Worm (Caenorhabditis elegans): ENCODE measurements around the gene ZK742.4.

DNA sequence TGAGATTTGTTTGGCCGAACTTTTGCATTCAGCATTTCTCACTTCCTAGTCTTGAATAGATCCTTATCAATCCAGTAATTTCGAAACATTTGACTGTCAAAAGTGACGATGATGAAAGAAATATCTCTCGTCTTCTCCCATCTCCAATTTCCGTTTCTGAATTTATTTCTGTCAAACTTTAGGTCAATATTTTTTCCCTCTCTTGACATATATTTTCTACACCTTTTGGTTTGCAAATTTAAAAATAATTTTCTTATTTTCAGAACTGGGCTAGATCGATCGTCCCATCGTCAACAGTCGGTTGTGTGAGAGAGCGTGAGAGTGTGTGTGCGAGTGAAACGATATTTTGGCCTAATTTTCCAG is 6.8 kb downstream of the ZK742.4 start, which contains the start of gene xpo-1:
- TF ChIP-seq ceh-36 (tag; optimal IDR thresholded peaks at IDR 0.05) (no peak), tbx-37 (GFP tag; conservative IDR thresholded peaks at IDR 0.05) (no peak)

All from whole organism, early embryonic.